Worm (Caenorhabditis elegans) whole organism, L4 larva: ENCODE measurements around the gene ZK1248.19.

Source experiments
- D1046.2 ChIP-seq: fragments of 200-800 bp; sonication (Bioruptor generic); IDR thresholded peaks from 2 replicates; pipeline ENCODE4 v1.3.6; 2022; ENCODE audit warnings: missing genetic modification characterization, missing compliant biosample characterization
- F10B5.3 ChIP-seq: sonication (generic microtip); optimal IDR thresholded peaks from 2 replicates; lab custom pipeline; 2016; ENCODE audit warnings: mild to moderate bottlenecking, missing genetic modification characterization, missing compliant biosample characterization
- T20F7.1 ChIP-seq: fragments of 200-800 bp; sonication (Bioruptor generic); optimal IDR thresholded peaks from 2 replicates; lab custom pipeline; 2018; ENCODE audit warnings: mild to moderate bottlenecking, missing genetic modification characterization, missing compliant biosample characterization
- Y105C5A.15 ChIP-seq: fragments of 200-800 bp; sonication (Bioruptor generic); IDR thresholded peaks from 2 replicates; pipeline ENCODE4 v1.3.6; 2022; ENCODE audit warnings: missing genetic modification characterization, missing compliant biosample characterization
- Y48G9A.11 ChIP-seq: fragments of 200-800 bp; sonication (Bioruptor generic); IDR thresholded peaks from 2 replicates; pipeline ENCODE4 v1.3.6; 2022; ENCODE audit warnings: missing genetic modification reagents, missing genetic modification characterization, missing compliant biosample characterization
- ZK546.5 ChIP-seq, 2 experiments: sonication (generic microtip); optimal IDR thresholded peaks; 2 replicates each; lab custom pipeline; 2017; ENCODE audit warnings: missing biosample characterization in 2 of 2, missing genetic modification characterization in 2 of 2
- aha-1 ChIP-seq: fragments of 150-350 bp; peaks from one replicate; lab custom pipeline; 2014; ENCODE audit warnings: missing biosample characterization, missing genetic modification characterization
- aly-2 ChIP-seq: sonication (generic microtip); optimal IDR thresholded peaks from 2 replicates; lab custom pipeline; 2018; ENCODE audit warnings: missing biosample characterization, missing genetic modification characterization
- arid-1 ChIP-seq: fragments of 200-800 bp; sonication (Bioruptor generic); conservative IDR thresholded peaks from 2 replicates; pipeline ENCODE4 v1.3.6; 2022; ENCODE audit warnings: missing genetic modification reagents, missing genetic modification characterization, missing compliant biosample characterization
- daf-12 ChIP-seq: fragments of 150-350 bp; optimal IDR thresholded peaks from 2 replicates; lab custom pipeline; 2014; ENCODE audit warnings: missing biosample characterization, missing genetic modification reagents, missing genetic modification characterization
- daf-8 ChIP-seq: fragments of 200-800 bp; sonication (Bioruptor generic); IDR thresholded peaks from 2 replicates; pipeline ENCODE4 v1.3.6; 2022; ENCODE audit warnings: missing genetic modification characterization, missing compliant biosample characterization
- dmd-6 ChIP-seq: fragments of 200-800 bp; sonication (Bioruptor generic); IDR thresholded peaks from 2 replicates; pipeline ENCODE4 v1.3.6; 2022; ENCODE audit warnings: missing genetic modification reagents, missing genetic modification characterization, missing compliant biosample characterization
- dpl-1 ChIP-seq: fragments of 150-350 bp; optimal IDR thresholded peaks from 2 replicates; lab custom pipeline; 2014; ENCODE audit warnings: missing biosample characterization, missing genetic modification reagents, missing genetic modification characterization
- dve-1 ChIP-seq: sonication (generic microtip); optimal IDR thresholded peaks from 2 replicates; lab custom pipeline; 2017; ENCODE audit warnings: antibody characterized with exemption, mild to moderate bottlenecking, missing genetic modification characterization, missing compliant biosample characterization; ENCODE audit not compliant: insufficient read depth
- hif-1 ChIP-seq, 2 experiments: sonication (generic microtip); optimal IDR thresholded peaks; 2 replicates each; lab custom pipeline; 2016 to 2017; ENCODE audit warnings: missing compliant biosample characterization in 2 of 2, missing genetic modification characterization in 2 of 2, missing genetic modification reagents in 2 of 2, missing genotype in 2 of 2, mild to moderate bottlenecking in 1 of 2
- hlh-11 ChIP-seq: fragments of 200-800 bp; sonication (Bioruptor generic); optimal IDR thresholded peaks from 2 replicates; lab custom pipeline; 2018; ENCODE audit warnings: mild to moderate bottlenecking, missing genetic modification characterization, missing compliant biosample characterization
- hlh-30 ChIP-seq: sonication (generic microtip); optimal IDR thresholded peaks from 2 replicates; lab custom pipeline; 2017; ENCODE audit warnings: antibody characterized with exemption, mild to moderate bottlenecking, missing genetic modification characterization, missing compliant biosample characterization; ENCODE audit not compliant: insufficient read depth
- hmg-1.1 ChIP-seq: fragments of 200-800 bp; sonication (Bioruptor generic); IDR thresholded peaks from 2 replicates; pipeline ENCODE4 v1.3.6; 2022; ENCODE audit warnings: missing genetic modification reagents, missing genetic modification characterization, missing compliant biosample characterization
- jun-1 ChIP-seq: fragments of 150-350 bp; optimal IDR thresholded peaks from 2 replicates; lab custom pipeline; 2014; ENCODE audit warnings: missing biosample characterization, missing genetic modification reagents, missing genetic modification characterization
- lin-39 ChIP-seq: fragments of 150-350 bp; optimal IDR thresholded peaks from 2 replicates; lab custom pipeline; 2014; ENCODE audit warnings: missing biosample characterization, missing genetic modification reagents, missing genetic modification characterization
- lir-3 ChIP-seq: sonication (generic microtip); optimal IDR thresholded peaks from 2 replicates; lab custom pipeline; 2016; ENCODE audit warnings: mild to moderate bottlenecking, missing genetic modification characterization, missing compliant biosample characterization
- lsy-2 ChIP-seq, 2 experiments: fragments of 150-350 bp in 1 of 2; sonication (generic microtip) in 1 of 2; optimal IDR thresholded peaks; 2 replicates each; lab custom pipeline; 2014 to 2017; ENCODE audit warnings: missing biosample characterization in 2 of 2, missing genetic modification characterization in 2 of 2
- madf-5 ChIP-seq, 2 experiments: fragments of 200-800 bp; sonication (Bioruptor generic); IDR thresholded peaks; 2 replicates each; pipeline ENCODE4 v1.3.6; 2022; ENCODE audit warnings: missing compliant biosample characterization in 2 of 2, missing genetic modification characterization in 2 of 2
- mdl-1 ChIP-seq, 2 experiments: fragments of 150-350 bp in 1 of 2; sonication (generic microtip) in 1 of 2; optimal IDR thresholded peaks; 2 replicates each; lab custom pipeline; 2014 to 2017; ENCODE audit warnings: missing biosample characterization in 2 of 2, missing genetic modification characterization in 2 of 2
- mep-1 ChIP-seq: fragments of 150-350 bp; sonication (generic microtip); optimal IDR thresholded peaks from 3 replicates; lab custom pipeline; 2014; ENCODE audit warnings: missing biosample characterization, missing genetic modification characterization
- mes-2 ChIP-seq: sonication (generic microtip); optimal IDR thresholded peaks from 2 replicates; lab custom pipeline; 2016; ENCODE audit warnings: missing genotype, mild to moderate bottlenecking, missing genetic modification characterization, missing compliant biosample characterization; ENCODE audit not compliant: poor library complexity, severe bottlenecking
- mxl-3 ChIP-seq: fragments of 200-800 bp; sonication (Bioruptor generic); optimal IDR thresholded peaks from 2 replicates; lab custom pipeline; 2018; ENCODE audit warnings: mild to moderate bottlenecking, missing genetic modification characterization, missing compliant biosample characterization
- nhr-111 ChIP-seq: fragments of 200-800 bp; sonication (Bioruptor generic); optimal IDR thresholded peaks from 2 replicates; lab custom pipeline; 2018; ENCODE audit warnings: mild to moderate bottlenecking, missing genetic modification characterization, missing compliant biosample characterization
- nhr-25 ChIP-seq: sonication (generic microtip); optimal IDR thresholded peaks from 2 replicates; lab custom pipeline; 2017; ENCODE audit warnings: missing genetic modification characterization, mild to moderate bottlenecking, missing compliant biosample characterization, antibody characterized with exemption, moderate library complexity, borderline replicate concordance; ENCODE audit not compliant: insufficient read depth
- nhr-48 ChIP-seq: sonication (generic microtip); optimal IDR thresholded peaks from 2 replicates; lab custom pipeline; 2016; ENCODE audit warnings: mild to moderate bottlenecking, missing genetic modification characterization, missing compliant biosample characterization
- nhr-6 ChIP-seq: fragments of 150-350 bp; optimal IDR thresholded peaks from 2 replicates; lab custom pipeline; 2014; ENCODE audit warnings: missing biosample characterization, missing genetic modification characterization
- nhr-77 ChIP-seq: fragments of 150-350 bp; optimal IDR thresholded peaks from 2 replicates; lab custom pipeline; 2014; ENCODE audit warnings: missing biosample characterization, missing genetic modification characterization
- pha-4 ChIP-seq, 2 experiments: fragments of 150-350 bp in 1 of 2; fragments of 200-800 bp in 1 of 2; sonication (Bioruptor generic) in 1 of 2; IDR thresholded peaks in 1 of 2; optimal IDR thresholded peaks in 1 of 2; 2 replicates each; pipeline versions ENCODE4 v1.3.6 to Lab custom; 2014 to 2022; ENCODE audit warnings: missing genetic modification characterization in 2 of 2, missing genetic modification reagents in 2 of 2, missing biosample characterization in 1 of 2, missing compliant biosample characterization in 1 of 2
- saeg-2 ChIP-seq: fragments of 200-800 bp; sonication (Bioruptor generic); IDR thresholded peaks from 2 replicates; pipeline ENCODE4 v1.3.6; 2022; ENCODE audit warnings: missing genetic modification reagents, missing genetic modification characterization, missing compliant biosample characterization
- set-16 ChIP-seq: fragments of 200-800 bp; sonication (Bioruptor generic); IDR thresholded peaks from 2 replicates; pipeline ENCODE4 v1.3.6; 2022; ENCODE audit warnings: missing genetic modification reagents, missing genetic modification characterization, missing compliant biosample characterization
- snpc-1.2 ChIP-seq: fragments of 200-800 bp; sonication (Bioruptor generic); IDR thresholded peaks from 2 replicates; pipeline ENCODE4 v1.3.6; 2022; ENCODE audit warnings: missing genetic modification reagents, missing genetic modification characterization, missing compliant biosample characterization
- snpc-4 ChIP-seq: fragments of 150-350 bp; optimal IDR thresholded peaks from 2 replicates; lab custom pipeline; 2014; ENCODE audit warnings: missing biosample characterization, missing genetic modification characterization
- unc-130 ChIP-seq: sonication (generic microtip); optimal IDR thresholded peaks from 2 replicates; lab custom pipeline; 2016; ENCODE audit warnings: missing genetic modification reagents, missing genetic modification characterization, missing compliant biosample characterization
- unc-62 ChIP-seq, 3 experiments: fragments of 150-350 bp in 1 of 3; sonication (generic microtip); optimal IDR thresholded peaks in 2 of 3; peaks in 1 of 3; 1 replicate in 1 of 3; 2 replicates in 2 of 3; lab custom pipeline; 2014 to 2017; ENCODE audit warnings: missing biosample characterization in 3 of 3, missing genetic modification characterization in 3 of 3, missing genetic modification reagents in 3 of 3, missing genotype in 1 of 3
- vab-7 ChIP-seq: fragments of 200-800 bp; sonication (Bioruptor generic); IDR thresholded peaks from 2 replicates; pipeline ENCODE4 v1.3.6; 2022; ENCODE audit warnings: missing genetic modification reagents, missing genetic modification characterization, missing compliant biosample characterization
- zfp-3 ChIP-seq: fragments of 200-800 bp; sonication (Bioruptor generic); conservative IDR thresholded peaks from 2 replicates; pipeline ENCODE4 v1.3.6; 2022; ENCODE audit warnings: missing genetic modification reagents, missing genetic modification characterization, missing compliant biosample characterization

The ZK1248.19 gene

ce11 chrII:5836153-5836719, 3.0 kb downstream of the ZK1248.19 start, which contains the start of gene fzo-1:
Gene fzo-1 (minus strand): TSS chrII:5836203.
- TF ChIP-seq zfp-3 (GFP tag; lab: Robert Waterston, UW) (no peak), mes-2 (peak; percentile 62), dve-1 (tag; lab: Kevin White, UChicago) (peak; percentile 8), hlh-30 (peak; percentile 36), dmd-6 (GFP tag; lab: Robert Waterston, UW) (no peak), T20F7.1 (GFP tag; lab: Kevin White, UChicago) (peak; percentile 64), hmg-1.1 (GFP tag; lab: Robert Waterston, UW) (no peak), aha-1 (peak; percentile 22), hlh-11 (tag; lab: Kevin White, UChicago) (no peak), unc-130 (peak; percentile 41), D1046.2 (GFP tag; lab: Robert Waterston, UW) (no peak), madf-5 (GFP tag; IDR thresholded peaks at IDR 0.05; lab: Robert Waterston, UW) (no peak), nhr-6 (peak; percentile 57), lin-39 (tag; lab: Kevin White, UChicago) (no peak), lsy-2 (tag; optimal IDR thresholded peaks at IDR 0.05; lab: Kevin White, UChicago) (peak in 1 of 2 experiments; percentile 48), hif-1 (tag; optimal IDR thresholded peaks at IDR 0.05; lab: Kevin White, UChicago) (peak in 1 of 2 experiments; percentile 77), arid-1 (GFP tag; lab: Robert Waterston, UW) (no peak), pha-4 (GFP tag; IDR thresholded peaks at IDR 0.05; lab: Robert Waterston, UW) (peak; percentile 25; the same call in 1 of the 2 replicates), pha-4 (tag; optimal IDR thresholded peaks at IDR 0.05; lab: Kevin White, UChicago) (no peak), lir-3 (tag; lab: Kevin White, UChicago) (no peak), snpc-1.2 (GFP tag; lab: Robert Waterston, UW) (no peak), mep-1 (peak; percentile 19), nhr-77 (tag; lab: Kevin White, UChicago) (no peak), dpl-1 (peak; percentile 16)

ce11 chrII:5835146-5835545, 4.1 kb downstream of the ZK1248.19 start:
- TF ChIP-seq vab-7 (GFP tag; lab: Robert Waterston, UW) (no peak), daf-8 (no peak), aha-1 (peak; percentile 93)

DNA sequence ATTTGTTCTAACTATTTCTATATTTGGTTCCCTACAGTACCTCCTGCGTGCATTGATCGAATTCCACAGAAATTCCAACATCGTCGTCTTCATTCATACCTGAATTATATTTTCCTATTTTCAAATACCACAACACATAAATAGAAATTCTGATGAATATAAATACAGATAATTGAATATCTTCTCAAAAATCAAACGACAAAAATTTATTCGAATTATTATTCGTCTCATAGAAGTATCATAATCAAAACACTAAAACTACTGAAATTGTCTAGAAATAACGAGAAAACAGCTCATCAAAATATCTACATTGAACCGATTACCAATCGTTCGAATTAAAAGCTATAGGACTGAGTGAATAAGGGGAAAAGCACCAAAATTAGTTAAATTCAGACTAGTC, 6.1 kb downstream of the ZK1248.19 start, which contains the start of gene gtap-1:
Gene gtap-1, minus strand, starts transcription at position 101 of the 400 bp plus-strand sequence.
- TF ChIP-seq Y105C5A.15 (GFP tag; lab: Robert Waterston, UW) (no peak), daf-12 (tag; lab: Kevin White, UChicago) (no peak), mdl-1 (tag; optimal IDR thresholded peaks at IDR 0.05; lab: Kevin White, UChicago) (no peak), F10B5.3 (tag; lab: Kevin White, UChicago) (no peak), nhr-48 (no peak), snpc-4 (tag; lab: Kevin White, UChicago) (no peak)
- TF ChIP-seq, all 104 proteins: peak for 0

DNA sequence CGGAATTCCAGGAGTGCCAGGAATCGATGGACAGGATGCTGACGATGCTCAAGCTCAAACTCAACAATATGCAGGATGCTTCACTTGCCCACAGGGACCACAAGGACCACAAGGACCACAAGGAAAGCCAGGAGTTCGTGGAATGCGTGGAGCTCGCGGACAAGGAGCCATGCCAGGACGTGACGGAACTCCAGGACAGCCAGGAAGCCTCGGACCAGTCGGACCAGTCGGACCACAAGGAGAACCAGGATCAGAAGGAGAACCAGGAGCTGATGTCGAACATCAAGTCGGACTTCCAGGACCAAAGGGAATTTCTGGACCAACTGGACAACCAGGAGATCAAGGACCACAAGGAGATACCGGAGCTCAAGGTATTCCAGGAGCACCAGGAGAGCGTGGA, 7.8 kb downstream of the ZK1248.19 start:
- TF ChIP-seq T20F7.1 (GFP tag; lab: Kevin White, UChicago) (no peak), set-16 (GFP tag; lab: Robert Waterston, UW) (peak; percentile 79)
- TF ChIP-seq, all 104 proteins: peak for 1

DNA sequence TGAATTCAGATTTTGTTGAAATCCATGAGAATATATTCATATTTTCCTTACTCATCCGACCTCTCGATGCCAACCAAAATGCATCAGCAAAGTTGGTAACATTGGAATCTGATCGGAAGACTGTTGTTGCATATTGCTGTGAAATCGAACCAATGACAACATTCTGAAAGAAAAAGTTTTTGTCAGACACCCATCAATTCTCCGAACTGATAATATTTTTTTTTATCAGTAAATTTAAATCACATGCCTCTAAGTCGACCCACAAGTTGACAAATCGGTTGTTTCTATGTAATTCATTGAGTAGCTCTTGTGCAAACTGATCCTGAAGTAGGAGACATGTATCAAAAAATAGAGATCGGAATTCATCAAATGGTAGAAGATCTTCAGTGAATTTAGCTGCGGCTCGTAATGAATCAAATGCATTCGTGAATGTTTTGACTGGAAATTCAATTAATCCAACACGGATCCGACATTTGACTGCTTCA, 9.2 kb downstream of the ZK1248.19 start, which contains the start of gene col-74:
Gene col-74, plus strand, starts transcription at position 435 of the 485 bp plus-strand sequence.
- TF ChIP-seq dmd-6 (GFP tag; lab: Robert Waterston, UW) (peak; percentile 75), Y48G9A.11 (GFP tag; lab: Robert Waterston, UW) (no peak), daf-12 (tag; lab: Kevin White, UChicago) (no peak), ZK546.5 (tag; optimal IDR thresholded peaks at IDR 0.05; lab: Kevin White, UChicago) (no peak), mdl-1 (tag; optimal IDR thresholded peaks at IDR 0.05; lab: Kevin White, UChicago) (no peak), jun-1 (tag; lab: Kevin White, UChicago) (no peak), nhr-111 (GFP tag; lab: Kevin White, UChicago) (no peak), aly-2 (tag; lab: Kevin White, UChicago) (no peak), mxl-3 (GFP tag; lab: Kevin White, UChicago) (no peak), saeg-2 (GFP tag; lab: Robert Waterston, UW) (no peak), dve-1 (tag; lab: Kevin White, UChicago) (peak; percentile 56), hif-1 (tag; optimal IDR thresholded peaks at IDR 0.05; lab: Kevin White, UChicago) (no peak), nhr-25 (no peak), unc-62 (GFP tag; optimal IDR thresholded peaks at IDR 0.05 in 1 of 2; lab: Kevin White, UChicago) (peak in 1 of 2 experiments; percentile 2), unc-62 (tag; optimal IDR thresholded peaks at IDR 0.05; lab: Kevin White, UChicago) (no peak), lsy-2 (tag; optimal IDR thresholded peaks at IDR 0.05; lab: Kevin White, UChicago) (no peak)
